Fruit fly (Drosophila melanogaster) whole organism, embryonic: Measurements from ENCODE around the gene Shmt.

Source experiments
- B-H2 ChIP-seq: fragments of 200-800 bp; sonication (Bioruptor generic); optimal IDR thresholded peaks from 2 replicates; lab custom pipeline; 2018; ENCODE audit warnings: missing biosample characterization, mild to moderate bottlenecking, missing genetic modification characterization
- Bdp1 ChIP-seq: fragments of 200-800 bp; sonication (Bioruptor generic); optimal IDR thresholded peaks from 3 replicates; lab custom pipeline; 2016; ENCODE audit warnings: missing biosample characterization, missing genetic modification characterization
- CG11398 ChIP-seq: fragments of 200-800 bp; sonication (Bioruptor generic); optimal IDR thresholded peaks from 2 replicates; lab custom pipeline; 2016; ENCODE audit warnings: missing biosample characterization, missing genetic modification characterization
- CG12104 ChIP-seq: fragments of 200-800 bp; sonication (Bioruptor generic); optimal IDR thresholded peaks from 3 replicates; lab custom pipeline; 2016; ENCODE audit warnings: missing biosample characterization, missing genetic modification characterization
- CG13287 ChIP-seq: fragments of 200-800 bp; sonication (Bioruptor generic); IDR thresholded peaks from 2 replicates; pipeline ENCODE4 v1.3.6; 2022; ENCODE audit warnings: missing biosample characterization, missing genetic modification characterization; ENCODE audit not compliant: partially characterized antibody
- CG13424 ChIP-seq: fragments of 200-800 bp; sonication (Bioruptor generic); optimal IDR thresholded peaks from 2 replicates; lab custom pipeline; 2019; ENCODE audit warnings: missing biosample characterization, mild to moderate bottlenecking, missing genetic modification characterization, moderate library complexity
- CG16779 ChIP-seq: fragments of 200-800 bp; sonication (Bioruptor generic); IDR thresholded peaks from 2 replicates; pipeline ENCODE4 v1.3.6; 2022; ENCODE audit warnings: missing biosample characterization, missing genetic modification characterization
- CG2678 ChIP-seq: fragments of 200-800 bp; sonication (Bioruptor generic); optimal IDR thresholded peaks from 3 replicates; lab custom pipeline; 2019; ENCODE audit warnings: missing biosample characterization, mild to moderate bottlenecking, missing genetic modification characterization, moderate library complexity
- CG3995 ChIP-seq: fragments of 200-800 bp; sonication (Bioruptor generic); optimal IDR thresholded peaks from 3 replicates; lab custom pipeline; 2016; ENCODE audit warnings: missing biosample characterization, missing genetic modification characterization
- CG42726 ChIP-seq: fragments of 200-800 bp; sonication (Bioruptor generic); IDR thresholded peaks from 2 replicates; pipeline ENCODE4 v1.3.6; 2022; ENCODE audit warnings: missing biosample characterization, missing genetic modification characterization; ENCODE audit not compliant: partially characterized antibody
- CG6689 ChIP-seq: fragments of 200-800 bp; sonication (Bioruptor generic); IDR thresholded peaks from 2 replicates; pipeline ENCODE4 v1.3.6; 2022; ENCODE audit warnings: missing biosample characterization, missing genetic modification characterization
- CG6765 ChIP-seq: fragments of 200-800 bp; sonication (Bioruptor generic); optimal IDR thresholded peaks from 3 replicates; lab custom pipeline; 2017; ENCODE audit warnings: missing biosample characterization, mild to moderate bottlenecking, missing genetic modification characterization
- CG6813 ChIP-seq: fragments of 200-800 bp; sonication (Bioruptor generic); optimal IDR thresholded peaks from 2 replicates; lab custom pipeline; 2017; ENCODE audit warnings: missing biosample characterization, missing genetic modification characterization, mild to moderate bottlenecking, moderate library complexity, missing genetic modification reagents
- CG7987 ChIP-seq: fragments of 200-800 bp; sonication (Bioruptor generic); optimal IDR thresholded peaks from 2 replicates; lab custom pipeline; 2018; ENCODE audit warnings: missing biosample characterization, mild to moderate bottlenecking, missing genetic modification characterization, moderate library complexity
- CG8765 ChIP-seq: fragments of 200-800 bp; sonication (Bioruptor generic); IDR thresholded peaks from 2 replicates; pipeline ENCODE4 v1.3.6; 2022; ENCODE audit warnings: missing biosample characterization, missing genetic modification characterization
- CG9609 ChIP-seq: fragments of 200-800 bp; sonication (Bioruptor generic); optimal IDR thresholded peaks from 3 replicates; lab custom pipeline; 2016; ENCODE audit warnings: missing biosample characterization, missing genetic modification characterization
- D19A ChIP-seq: fragments of 200-800 bp; optimal IDR thresholded peaks from 3 replicates; lab custom pipeline; 2019; ENCODE audit warnings: missing biosample characterization, mild to moderate bottlenecking, missing genetic modification characterization, moderate library complexity
- Doc2 ChIP-seq: fragments of 200-800 bp; sonication (Bioruptor generic); IDR thresholded peaks from 2 replicates; pipeline ENCODE4 v1.3.6; 2022; ENCODE audit warnings: missing biosample characterization, missing genetic modification characterization
- Dp ChIP-seq: fragments of 200-800 bp; sonication (Bioruptor generic); optimal IDR thresholded peaks from 2 replicates; lab custom pipeline; 2018; ENCODE audit warnings: missing biosample characterization, mild to moderate bottlenecking, missing genetic modification characterization, moderate library complexity
- Drgx ChIP-seq: fragments of 200-800 bp; sonication (Bioruptor generic); IDR thresholded peaks from 2 replicates; pipeline ENCODE4 v1.3.6; 2022; ENCODE audit warnings: missing biosample characterization, missing genetic modification characterization
- Ets97D ChIP-seq: fragments of 200-800 bp; sonication (Bioruptor generic); optimal IDR thresholded peaks from 3 replicates; lab custom pipeline; 2016; ENCODE audit warnings: missing biosample characterization, missing genetic modification characterization
- H2.0 ChIP-seq: fragments of 200-800 bp; sonication (Bioruptor generic); IDR thresholded peaks from 2 replicates; pipeline ENCODE4 v1.3.6; 2022; ENCODE audit warnings: missing biosample characterization, missing genetic modification characterization
- HLH4C ChIP-seq: fragments of 200-800 bp; sonication (Bioruptor generic); IDR thresholded peaks from 3 replicates; pipeline ENCODE4 v1.3.6; 2022; ENCODE audit warnings: missing biosample characterization, missing genetic modification characterization; ENCODE audit not compliant: partially characterized antibody
- Hmr ChIP-seq: fragments of 200-800 bp; sonication (Bioruptor generic); optimal IDR thresholded peaks from 3 replicates; lab custom pipeline; 2017; ENCODE audit warnings: mild to moderate bottlenecking, missing biosample characterization, missing genetic modification reagents, missing genetic modification characterization
- Hmx ChIP-seq: fragments of 200-800 bp; sonication (Bioruptor generic); optimal IDR thresholded peaks from 2 replicates; lab custom pipeline; 2016; ENCODE audit warnings: missing biosample characterization, missing genetic modification characterization
- Hr51 ChIP-seq, 2 experiments: fragments of 200-800 bp; sonication (Bioruptor generic); optimal IDR thresholded peaks; 2 replicates in 1 of 2; 3 replicates in 1 of 2; lab custom pipeline; 2016 to 2018; ENCODE audit warnings: missing biosample characterization in 2 of 2, missing genetic modification characterization in 2 of 2, mild to moderate bottlenecking in 1 of 2, moderate library complexity in 1 of 2
- Kr ChIP-seq: fragments of 200-800 bp; sonication (Bioruptor generic); optimal IDR thresholded peaks from 2 replicates; lab custom pipeline; 2017; ENCODE audit warnings: missing biosample characterization, mild to moderate bottlenecking, missing genetic modification characterization
- Optix ChIP-seq: fragments of 200-800 bp; sonication (Bioruptor generic); IDR thresholded peaks from 3 replicates; pipeline ENCODE4 v1.3.6; 2022; ENCODE audit warnings: missing biosample characterization, missing genetic modification characterization
- Poxn ChIP-seq: fragments of 200-800 bp; sonication (Bioruptor generic); IDR thresholded peaks from 2 replicates; pipeline ENCODE4 v1.3.6; 2022; ENCODE audit warnings: missing biosample characterization, missing genetic modification characterization
- Sox100B ChIP-seq: fragments of 200-800 bp; sonication (Bioruptor generic); optimal IDR thresholded peaks from 3 replicates; lab custom pipeline; 2018; ENCODE audit warnings: missing biosample characterization, mild to moderate bottlenecking, missing genetic modification characterization
- Xrp1 ChIP-seq: fragments of 200-800 bp; sonication (Bioruptor generic); IDR thresholded peaks from 2 replicates; pipeline ENCODE4 v1.3.6; 2022; ENCODE audit warnings: missing biosample characterization, missing genetic modification characterization
- cas ChIP-seq: fragments of 200-800 bp; sonication (Bioruptor generic); IDR thresholded peaks from 2 replicates; pipeline ENCODE4 v1.3.6; 2022; ENCODE audit warnings: missing biosample characterization, missing genetic modification characterization
- chn ChIP-seq: fragments of 200-800 bp; sonication (Bioruptor generic); optimal IDR thresholded peaks from 2 replicates; lab custom pipeline; 2016; ENCODE audit warnings: missing biosample characterization, missing genetic modification characterization
- croc ChIP-seq: fragments of 200-800 bp; sonication (Bioruptor generic); conservative IDR thresholded peaks from 3 replicates; pipeline ENCODE4 v1.3.6; 2022; ENCODE audit warnings: missing biosample characterization, missing genetic modification characterization
- dpn ChIP-seq, 2 experiments: fragments of 200-800 bp; sonication (Bioruptor generic); optimal IDR thresholded peaks; 3 replicates each; lab custom pipeline; 2016; ENCODE audit warnings: missing biosample characterization in 2 of 2, missing genetic modification characterization in 2 of 2
- en ChIP-seq: fragments of 200-800 bp; sonication (Bioruptor generic); optimal IDR thresholded peaks from 2 replicates; lab custom pipeline; 2016; ENCODE audit warnings: missing biosample characterization, missing genetic modification characterization
- eve ChIP-seq, 2 experiments: fragments of >200 bp; optimal IDR thresholded peaks; 2 replicates each; lab custom pipeline; 2017; ENCODE audit warnings: missing biosample characterization in 2 of 2, missing genetic modification characterization in 2 of 2
- fd64A ChIP-seq: fragments of 200-800 bp; sonication (Bioruptor generic); optimal IDR thresholded peaks from 3 replicates; lab custom pipeline; 2018; ENCODE audit warnings: missing biosample characterization, mild to moderate bottlenecking, missing genetic modification characterization
- gcm2 ChIP-seq: fragments of 200-800 bp; sonication (Bioruptor generic); optimal IDR thresholded peaks from 2 replicates; lab custom pipeline; 2016; ENCODE audit warnings: missing biosample characterization, missing genetic modification characterization
- grn ChIP-seq: fragments of 200-800 bp; sonication (Bioruptor generic); optimal IDR thresholded peaks from 3 replicates; lab custom pipeline; 2017; ENCODE audit warnings: missing biosample characterization, missing genetic modification characterization
- hbn ChIP-seq: fragments of 200-800 bp; sonication (Bioruptor generic); IDR thresholded peaks from 2 replicates; pipeline ENCODE4 v1.3.6; 2022; ENCODE audit warnings: missing biosample characterization, missing genetic modification characterization; ENCODE audit not compliant: partially characterized antibody
- lmd ChIP-seq: fragments of 200-800 bp; sonication (Bioruptor generic); IDR thresholded peaks from 2 replicates; pipeline ENCODE4 v1.3.6; 2022; ENCODE audit warnings: missing biosample characterization, missing genetic modification characterization
- oc ChIP-seq: fragments of 200-800 bp; sonication (Bioruptor generic); optimal IDR thresholded peaks from 2 replicates; lab custom pipeline; 2018; ENCODE audit warnings: missing biosample characterization, mild to moderate bottlenecking, missing genetic modification characterization, moderate library complexity
- row ChIP-seq: fragments of 200-800 bp; sonication (Bioruptor generic); IDR thresholded peaks from 3 replicates; pipeline ENCODE4 v1.3.6; 2022; ENCODE audit warnings: missing biosample characterization, missing genetic modification characterization
- sens ChIP-seq: fragments of 200-800 bp; sonication (Bioruptor generic); peaks from one replicate; lab custom pipeline; 2016; ENCODE audit warnings: missing biosample characterization, missing genetic modification characterization
- stwl ChIP-seq: fragments of 200-800 bp; sonication (Bioruptor generic); optimal IDR thresholded peaks from 3 replicates; lab custom pipeline; 2018; ENCODE audit warnings: missing biosample characterization, mild to moderate bottlenecking, missing genetic modification characterization, moderate library complexity
- unc-4 ChIP-seq: fragments of 200-800 bp; sonication (Bioruptor generic); IDR thresholded peaks from 2 replicates; pipeline ENCODE4 v1.3.6; 2022; ENCODE audit warnings: missing biosample characterization, missing genetic modification characterization; ENCODE audit not compliant: partially characterized antibody

The Shmt gene

DNA sequence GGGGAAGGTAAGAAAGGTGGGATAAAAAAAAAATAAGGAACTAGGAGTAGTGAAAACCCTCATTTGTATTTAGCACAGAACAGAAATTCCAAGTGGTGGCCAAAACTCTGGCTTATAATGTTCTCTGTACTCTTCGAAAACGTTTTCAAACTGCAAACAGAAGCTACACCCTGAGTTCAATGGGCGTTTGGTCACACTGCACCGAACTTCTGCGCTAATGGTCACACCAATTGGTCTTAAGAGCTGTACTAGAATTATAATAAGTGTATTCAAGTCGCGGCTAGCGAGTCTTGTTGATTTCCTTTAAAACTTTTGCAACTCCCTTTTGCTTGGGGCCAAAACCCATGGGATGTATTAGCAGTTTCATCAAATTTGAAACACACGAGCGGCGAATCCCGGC is 5.5 kb upstream of the Shmt start:
- TF ChIP-seq CG13287: 0 out of 2 replicates have a peak, but pooled peaks have one; percentile 6
- no peak for TF ChIP-seq Dp (GFP tag; lab: Kevin White, UChicago)
- TF ChIP-seq Hmx (GFP tag; lab: Kevin White, UChicago): no peak
- no peak for TF ChIP-seq B-H2
- no peak for TF ChIP-seq CG6765 (GFP tag; lab: Kevin White, UChicago)
- no peak for TF ChIP-seq hbn
- TF ChIP-seq row (GFP tag; lab: Robert Waterston, UW): 0 out of 3 replicates have a peak, but pooled peaks have one; percentile 28
- peak; percentile 92 for TF ChIP-seq stwl (tag; lab: Kevin White, UChicago)
- TF ChIP-seq cas (GFP tag; lab: Robert Waterston, UW): no peak
- no peak for TF ChIP-seq Hmr (GFP tag; lab: Kevin White, UChicago)
- TF ChIP-seq croc (GFP tag; lab: Robert Waterston, UW): no peak
- TF ChIP-seq, all 482 proteins: peak for 3

DNA sequence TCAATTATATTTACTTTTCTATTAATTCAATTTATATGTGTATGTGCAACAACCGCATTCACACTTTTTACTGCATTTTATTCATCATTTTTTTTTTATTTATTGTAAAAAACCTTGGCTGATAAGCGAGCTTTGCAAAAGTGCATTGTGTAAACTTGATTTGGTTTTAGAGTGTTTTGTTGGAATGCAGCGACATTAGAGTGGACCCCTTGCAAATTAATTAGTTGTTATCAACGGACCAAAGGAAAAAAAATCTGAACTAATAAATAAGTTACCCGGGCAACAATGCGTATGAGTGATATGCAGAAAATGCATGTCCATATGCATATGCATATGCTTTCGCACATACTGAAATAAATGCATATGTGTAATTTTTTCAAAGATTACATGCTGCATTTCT is 4.3 kb upstream of the Shmt start:
- TF ChIP-seq sens (GFP tag; lab: Kevin White, UChicago) (peak; percentile 31), Drgx (GFP tag; lab: Robert Waterston, UW) (0 out of 2 replicates have a peak, but pooled peaks have one; percentile 6), Optix (GFP tag; lab: Robert Waterston, UW) (no peak), CG9609 (GFP tag; lab: Kevin White, UChicago) (no peak), Bdp1 (GFP tag; lab: Kevin White, UChicago) (no peak), HLH4C (0 out of 3 replicates have a peak, but pooled peaks have one; percentile 25), CG3995 (GFP tag; lab: Kevin White, UChicago) (no peak), D19A (tag; lab: Kevin White, UChicago) (no peak)

- TF ChIP-seq Doc2 (peak; percentile 98), Kr (peak; percentile 59), Poxn (GFP tag; lab: Robert Waterston, UW) (peak; percentile 98), grn (GFP tag; lab: Kevin White, UChicago) (peak; percentile 85), CG6813 (GFP tag; lab: Kevin White, UChicago) (peak; percentile 98), CG42726 (peak; percentile 90), chn (GFP tag; lab: Kevin White, UChicago) (peak; percentile 99), CG8765 (GFP tag; lab: Robert Waterston, UW) (peak; percentile 98), unc-4 (GFP tag; lab: Robert Waterston, UW) (peak; percentile 61), lmd (GFP tag; lab: Robert Waterston, UW) (peak; percentile 100), CG6689 (peak; percentile 99), eve (GFP tag; optimal IDR thresholded peaks at IDR 0.05; lab: Kevin White, UChicago) (peak in 1 of 2 experiments; percentile 95), gcm2 (GFP tag; lab: Kevin White, UChicago) (peak; percentile 98), Xrp1 (GFP tag; lab: Robert Waterston, UW) (peak; percentile 99), CG13424 (peak; percentile 99), dpn (GFP tag; optimal IDR thresholded peaks at IDR 0.05; lab: Kevin White, UChicago) (peak; percentile 99), Ets97D (GFP tag; lab: Kevin White, UChicago) (peak; percentile 92), Sox100B (GFP tag; lab: Kevin White, UChicago) (peak; percentile 95), CG16779 (peak; percentile 99), H2.0 (GFP tag; lab: Robert Waterston, UW) (peak; percentile 99), oc (tag; lab: Kevin White, UChicago) (peak; percentile 99), Hr51 (GFP tag; optimal IDR thresholded peaks at IDR 0.05; lab: Kevin White, UChicago) (peak; percentile 97 to 98), fd64A (peak; percentile 96), CG2678 (peak; percentile 99), en (GFP tag; lab: Kevin White, UChicago) (peak; percentile 97), CG11398 (GFP tag; lab: Kevin White, UChicago) (peak; percentile 98), CG7987 (peak; percentile 95), CG12104 (peak; percentile 96), stwl (tag; lab: Kevin White, UChicago) (peak; percentile 50)
Measured at dm6 chrX:5918499-5919126, 2.0 kb upstream of the Shmt start.
